Worm (Caenorhabditis elegans) whole organism, L2 larva: Measurements from ENCODE around the gene K01D12.20.

ENCODE experiments used
- ama-1 ChIP-seq: fragments of 150-350 bp; optimal IDR thresholded peaks from 2 replicates; lab custom pipeline; 2018; ENCODE audit warnings: inconsistent platforms
- nhr-12 ChIP-seq: fragments of 150-350 bp; optimal IDR thresholded peaks from 2 replicates; lab custom pipeline; 2014; ENCODE audit warnings: missing biosample characterization, missing genetic modification characterization
- nhr-21 ChIP-seq: fragments of 150-350 bp; optimal IDR thresholded peaks from 2 replicates; lab custom pipeline; 2014; ENCODE audit warnings: missing biosample characterization, missing genetic modification characterization
- unc-62 ChIP-seq: fragments of 150-350 bp; optimal IDR thresholded peaks from 2 replicates; lab custom pipeline; 2014; ENCODE audit warnings: missing biosample characterization, missing genetic modification reagents, missing genetic modification characterization

DNA sequence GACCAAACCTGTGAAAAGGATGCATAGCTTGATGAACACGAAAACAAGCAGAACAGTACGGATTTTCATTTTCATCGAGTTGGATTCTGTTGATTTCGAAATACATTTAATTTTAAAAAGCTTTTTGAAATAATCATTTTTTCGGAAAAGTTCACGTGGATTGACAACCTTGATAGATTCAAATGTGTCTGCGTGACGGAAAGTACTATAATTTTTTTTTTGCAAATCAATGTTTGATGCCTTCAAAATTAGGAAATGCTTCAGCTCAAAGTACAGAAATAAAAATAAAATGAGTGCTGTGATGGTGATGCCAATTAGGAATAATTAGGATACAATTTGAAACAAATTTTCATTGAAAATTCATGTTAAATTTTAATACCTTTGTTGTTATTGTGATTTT lies 20.2 kb upstream of the K01D12.20 start, which contains the start of gene C54D10.4:
- TF ChIP-seq nhr-21 (tag; lab: Kevin White, UChicago), result no peak
- no peak for TF ChIP-seq unc-62 (GFP tag; lab: Kevin White, UChicago)
- no peak for TF ChIP-seq ama-1
- no peak for TF ChIP-seq nhr-12 (tag; lab: Kevin White, UChicago)
